Worm (Caenorhabditis elegans) whole organism, L1 larva: Measurements from ENCODE around the gene F08B12.4.

ENCODE experiments used
- ama-1 ChIP-seq: fragments of 150-350 bp; optimal IDR thresholded peaks from 2 replicates; lab custom pipeline; 2014
- dpl-1 ChIP-seq, 3 experiments: fragments of 150-350 bp in 2 of 3; sonication (generic microtip) in 1 of 3; optimal IDR thresholded peaks; 2 replicates each; lab custom pipeline; 2014 to 2017; ENCODE audit warnings: missing biosample characterization in 3 of 3, missing genetic modification characterization in 3 of 3, missing genetic modification reagents in 3 of 3
- hlh-4 ChIP-seq: sonication (generic microtip); optimal IDR thresholded peaks from 2 replicates; lab custom pipeline; 2016; ENCODE audit warnings: mild to moderate bottlenecking, missing genetic modification characterization, missing compliant biosample characterization
- pag-3 ChIP-seq: sonication (generic microtip); optimal IDR thresholded peaks from 2 replicates; lab custom pipeline; 2017; ENCODE audit warnings: missing genetic modification characterization, mild to moderate bottlenecking, missing compliant biosample characterization, antibody characterized with exemption, borderline replicate concordance; ENCODE audit not compliant: insufficient read depth
- pqm-1 ChIP-seq: sonication (generic microtip); optimal IDR thresholded peaks from 3 replicates; lab custom pipeline; 2017; ENCODE audit warnings: missing biosample characterization, missing genetic modification characterization

DNA sequence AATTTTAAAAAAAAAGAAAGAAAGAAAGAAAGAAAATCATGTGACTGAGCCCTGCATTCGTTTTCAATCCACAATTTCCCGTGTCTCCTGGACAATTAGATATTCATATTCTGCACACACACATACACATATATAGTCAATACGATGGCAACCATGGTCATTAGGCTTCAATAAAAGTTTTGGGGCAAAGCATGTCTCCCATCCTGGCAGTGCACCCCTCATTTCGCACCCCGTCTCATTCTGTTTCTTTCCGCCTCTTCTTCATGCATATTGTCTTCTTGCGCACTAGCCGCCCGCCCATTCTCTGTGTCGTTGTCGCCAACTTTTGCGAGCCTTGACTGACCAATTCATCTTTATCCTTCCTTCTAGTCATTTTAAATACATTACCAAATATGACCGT, 39.9 kb downstream of the F08B12.4 start:
- TF ChIP-seq dpl-1 (GFP tag; optimal IDR thresholded peaks at IDR 0.05; lab: Kevin White, UChicago), result no peak
- TF ChIP-seq hlh-4, result no peak
- no peak for TF ChIP-seq pag-3 (tag; lab: Kevin White, UChicago)
- TF ChIP-seq pqm-1 (tag; lab: Kevin White, UChicago), result no peak
- TF ChIP-seq ama-1, result no peak
